Worm (Caenorhabditis elegans): ENCODE results near the gene gfm-1.

DNA sequence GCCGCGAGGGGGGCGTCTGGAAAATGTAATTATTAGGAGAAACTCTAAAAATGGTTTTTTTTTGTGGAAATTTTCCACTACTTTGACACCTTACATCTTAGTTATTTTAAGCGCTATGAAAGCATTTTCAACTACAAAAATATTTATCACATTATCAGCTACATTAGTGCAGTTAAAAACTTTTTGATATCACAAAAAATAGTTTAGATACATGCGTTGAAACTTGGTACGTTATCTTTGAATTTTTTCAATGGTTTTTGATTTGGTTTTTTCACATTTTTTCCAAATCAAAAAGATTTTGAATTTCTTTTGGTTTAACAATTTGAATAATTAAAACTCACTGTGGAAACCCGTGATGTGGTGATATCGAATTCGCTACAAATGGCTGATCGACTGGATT lies 45.7 kb downstream of the gfm-1 start:
- TF ChIP-seq pes-1 (GFP tag; IDR thresholded peaks at IDR 0.05), result no peak
- TF ChIP-seq ama-1 (optimal IDR thresholded peaks at IDR 0.05), result no peak
- TF ChIP-seq scrt-1 (GFP tag; IDR thresholded peaks at IDR 0.05), result no peak
